Worm (Caenorhabditis elegans) whole organism, L3 larva: ENCODE measurements around the gene ccch-1.

Source experiments
- ama-1 ChIP-seq: fragments of 150-350 bp; optimal IDR thresholded peaks from 2 replicates; lab custom pipeline; 2018
- ceh-16 ChIP-seq: sonication (generic microtip); optimal IDR thresholded peaks from 2 replicates; lab custom pipeline; 2017; ENCODE audit warnings: missing biosample characterization, missing genetic modification characterization
- ceh-28 ChIP-seq: fragments of 150-350 bp; optimal IDR thresholded peaks from 2 replicates; lab custom pipeline; 2014; ENCODE audit warnings: missing biosample characterization, missing genetic modification reagents, missing genetic modification characterization
- ceh-82 ChIP-seq: fragments of 150-350 bp; optimal IDR thresholded peaks from 2 replicates; lab custom pipeline; 2014; ENCODE audit warnings: missing biosample characterization, missing genetic modification characterization
- ceh-9 ChIP-seq: sonication (generic microtip); optimal IDR thresholded peaks from 2 replicates; lab custom pipeline; 2018; ENCODE audit warnings: missing biosample characterization, missing genetic modification characterization
- daf-12 ChIP-seq: fragments of 150-350 bp; optimal IDR thresholded peaks from 2 replicates; lab custom pipeline; 2014; ENCODE audit warnings: missing biosample characterization, missing genetic modification reagents, missing genetic modification characterization
- egl-27 ChIP-seq: sonication (generic microtip); optimal IDR thresholded peaks from 4 replicates; lab custom pipeline; 2017; ENCODE audit warnings: missing biosample characterization, missing genetic modification reagents, missing genetic modification characterization
- egl-5 ChIP-seq: fragments of 150-350 bp; optimal IDR thresholded peaks from 2 replicates; lab custom pipeline; 2017; ENCODE audit warnings: missing biosample characterization, missing genetic modification reagents, missing genetic modification characterization, inconsistent platforms
- elt-3 ChIP-seq, 3 experiments: fragments of 150-350 bp in 1 of 3; sonication (generic microtip) in 2 of 3; optimal IDR thresholded peaks; 2 replicates in 2 of 3; 4 replicates in 1 of 3; lab custom pipeline; 2014 to 2017; ENCODE audit warnings: missing biosample characterization in 3 of 3, missing genetic modification characterization in 3 of 3
- eor-1 ChIP-seq, 2 experiments: fragments of 150-350 bp; optimal IDR thresholded peaks; 2 replicates each; lab custom pipeline; 2014 to 2018; ENCODE audit warnings: missing biosample characterization in 2 of 2, missing genetic modification characterization in 2 of 2
- fkh-10 ChIP-seq: sonication (generic microtip); optimal IDR thresholded peaks from 2 replicates; lab custom pipeline; 2017; ENCODE audit warnings: missing biosample characterization, missing genetic modification reagents, missing genetic modification characterization
- hmg-11 ChIP-seq: sonication (generic microtip); optimal IDR thresholded peaks from 2 replicates; lab custom pipeline; 2016; ENCODE audit warnings: missing genetic modification characterization, missing compliant biosample characterization
- jun-1 ChIP-seq: fragments of 150-350 bp; optimal IDR thresholded peaks from 2 replicates; lab custom pipeline; 2014; ENCODE audit warnings: missing biosample characterization, missing genetic modification reagents, missing genetic modification characterization
- lin-15B ChIP-seq: fragments of 150-350 bp; optimal IDR thresholded peaks from 2 replicates; lab custom pipeline; 2014; ENCODE audit warnings: missing biosample characterization, missing genetic modification characterization
- lsy-12 ChIP-seq: sonication (generic microtip); optimal IDR thresholded peaks from 2 replicates; lab custom pipeline; 2016; ENCODE audit warnings: mild to moderate bottlenecking, missing genetic modification characterization, missing compliant biosample characterization
- mml-1 ChIP-seq: fragments of 150-350 bp; sonication (generic microtip); optimal IDR thresholded peaks from 3 replicates; lab custom pipeline; 2014; ENCODE audit warnings: missing biosample characterization, missing genetic modification characterization
- nfya-1 ChIP-seq: sonication (generic microtip); optimal IDR thresholded peaks from 2 replicates; lab custom pipeline; 2017; ENCODE audit warnings: missing genetic modification characterization, mild to moderate bottlenecking, missing compliant biosample characterization, antibody characterized with exemption, moderate library complexity; ENCODE audit not compliant: insufficient read depth
- nhr-11 ChIP-seq: fragments of 150-350 bp; optimal IDR thresholded peaks from 2 replicates; lab custom pipeline; 2014; ENCODE audit warnings: missing biosample characterization, missing genetic modification characterization
- nhr-12 ChIP-seq: fragments of 150-350 bp; optimal IDR thresholded peaks from 2 replicates; lab custom pipeline; 2014; ENCODE audit warnings: missing biosample characterization, missing genetic modification characterization
- nhr-23 ChIP-seq: fragments of 150-350 bp; optimal IDR thresholded peaks from 2 replicates; lab custom pipeline; 2014; ENCODE audit warnings: missing biosample characterization, missing genetic modification reagents, missing genetic modification characterization
- nhr-237 ChIP-seq: fragments of 150-350 bp; optimal IDR thresholded peaks from 2 replicates; lab custom pipeline; 2014; ENCODE audit warnings: missing biosample characterization, missing genetic modification characterization
- nhr-25 ChIP-seq: sonication (generic microtip); optimal IDR thresholded peaks from 2 replicates; lab custom pipeline; 2017; ENCODE audit warnings: missing biosample characterization, missing genetic modification characterization
- nhr-28 ChIP-seq: fragments of 150-350 bp; optimal IDR thresholded peaks from 2 replicates; lab custom pipeline; 2014; ENCODE audit warnings: missing biosample characterization, missing genetic modification characterization
- nhr-43 ChIP-seq: sonication (generic microtip); optimal IDR thresholded peaks from 2 replicates; lab custom pipeline; 2016; ENCODE audit warnings: mild to moderate bottlenecking, missing genetic modification characterization, missing compliant biosample characterization; ENCODE audit not compliant: poor library complexity, severe bottlenecking
- nhr-67 ChIP-seq: fragments of 150-350 bp; optimal IDR thresholded peaks from 2 replicates; lab custom pipeline; 2014; ENCODE audit warnings: missing biosample characterization, missing genetic modification characterization
- nhr-76 ChIP-seq: fragments of 150-350 bp; sonication (generic microtip); optimal IDR thresholded peaks from 5 replicates; lab custom pipeline; 2014; ENCODE audit warnings: missing biosample characterization, missing genetic modification characterization
- nhr-77 ChIP-seq: fragments of 150-350 bp; optimal IDR thresholded peaks from 2 replicates; lab custom pipeline; 2014; ENCODE audit warnings: missing biosample characterization, missing genetic modification characterization
- pha-4 ChIP-seq: fragments of 150-350 bp; optimal IDR thresholded peaks from 2 replicates; lab custom pipeline; 2014; ENCODE audit warnings: missing biosample characterization, missing genetic modification reagents, missing genetic modification characterization
- pqm-1 ChIP-seq: fragments of 150-350 bp; optimal IDR thresholded peaks from 2 replicates; lab custom pipeline; 2017; ENCODE audit warnings: missing biosample characterization, missing genetic modification characterization, inconsistent platforms
- sea-2 ChIP-seq: fragments of 150-350 bp; sonication (generic microtip); optimal IDR thresholded peaks from 4 replicates; lab custom pipeline; 2014; ENCODE audit warnings: missing biosample characterization, missing genetic modification reagents, missing genetic modification characterization
- skn-1 ChIP-seq: fragments of 150-350 bp; optimal IDR thresholded peaks from 2 replicates; lab custom pipeline; 2014; ENCODE audit warnings: missing biosample characterization, missing genetic modification characterization
- snpc-4 ChIP-seq: fragments of 150-350 bp; optimal IDR thresholded peaks from 2 replicates; lab custom pipeline; 2014; ENCODE audit warnings: missing biosample characterization, missing genetic modification characterization
- unc-39 ChIP-seq: sonication (generic microtip); optimal IDR thresholded peaks from 4 replicates; lab custom pipeline; 2017; ENCODE audit warnings: missing biosample characterization, missing genetic modification characterization
- ztf-11 ChIP-seq: fragments of 150-350 bp; optimal IDR thresholded peaks from 2 replicates; lab custom pipeline; 2014; ENCODE audit warnings: missing biosample characterization, missing genetic modification characterization

Gene ccch-1

ce11 chrV:11513432-11513831 is 14.2 kb upstream of the ccch-1 start, which contains the start of gene C55A6.3:
Gene C55A6.3 (minus strand): TSS chrV:11513532.
- TF ChIP-seq unc-39 (tag; lab: Kevin White, UChicago) (no peak), pha-4 (tag; lab: Kevin White, UChicago) (peak; percentile 41), nhr-23 (tag; lab: Kevin White, UChicago) (no peak)

ce11 chrV:11514677-11515076 is 13.0 kb upstream of the ccch-1 start, which contains the start of gene C55A6.6:
Gene C55A6.6 (minus strand): TSS chrV:11514737.
- TF ChIP-seq egl-27 (tag; lab: Kevin White, UChicago) (no peak), elt-3 (tag; optimal IDR thresholded peaks at IDR 0.05; lab: Kevin White, UChicago) (no peak), nhr-43 (no peak), nhr-67 (tag; lab: Kevin White, UChicago) (no peak), pha-4 (tag; lab: Kevin White, UChicago) (peak; percentile 93)

- TF ChIP-seq ceh-28 (tag; lab: Kevin White, UChicago): no peak
- TF ChIP-seq pqm-1 (tag; lab: Kevin White, UChicago): no peak
- no peak for TF ChIP-seq sea-2
- no peak for TF ChIP-seq jun-1
- TF ChIP-seq egl-27 (tag; lab: Kevin White, UChicago): no peak
- TF ChIP-seq lin-15B (tag; lab: Kevin White, UChicago): no peak
- TF ChIP-seq ztf-11: no peak
- no peak for TF ChIP-seq fkh-10 (GFP tag; lab: Kevin White, UChicago)
- TF ChIP-seq elt-3 (tag; optimal IDR thresholded peaks at IDR 0.05; lab: Kevin White, UChicago): no peak
- TF ChIP-seq skn-1: no peak
- no peak for TF ChIP-seq nhr-25 (tag; lab: Kevin White, UChicago)
- no peak for TF ChIP-seq ceh-16 (tag; lab: Kevin White, UChicago)
- TF ChIP-seq nfya-1 (tag; lab: Kevin White, UChicago): no peak
- TF ChIP-seq daf-12 (tag; lab: Kevin White, UChicago): no peak
- no peak for TF ChIP-seq nhr-77 (tag; lab: Kevin White, UChicago)
- TF ChIP-seq nhr-67 (tag; lab: Kevin White, UChicago): no peak
- no peak for TF ChIP-seq snpc-4 (tag; lab: Kevin White, UChicago)
- TF ChIP-seq, all 47 proteins: peak for 0
Measured at ce11 chrV:11515145-11515544, 12.5 kb upstream of the ccch-1 start.

- TF ChIP-seq elt-3 (tag; optimal IDR thresholded peaks at IDR 0.05; lab: Kevin White, UChicago): no peak
- no peak for TF ChIP-seq hmg-11 (tag; lab: Kevin White, UChicago)
- no peak for TF ChIP-seq nhr-76 (tag; lab: Kevin White, UChicago)
- TF ChIP-seq daf-12 (tag; lab: Kevin White, UChicago): no peak
- no peak for TF ChIP-seq eor-1 (tag; optimal IDR thresholded peaks at IDR 0.05; lab: Kevin White, UChicago)
- TF ChIP-seq ama-1 (lab: Kevin White, UChicago): no peak
- no peak for TF ChIP-seq nhr-11
- TF ChIP-seq snpc-4 (tag; lab: Kevin White, UChicago): no peak
- no peak for TF ChIP-seq mml-1 (tag; lab: Kevin White, UChicago)
- peak; percentile 80 for TF ChIP-seq skn-1
- no peak for TF ChIP-seq egl-27 (tag; lab: Kevin White, UChicago)
- no peak for TF ChIP-seq nhr-237
- no peak for TF ChIP-seq lsy-12
- no peak for TF ChIP-seq egl-5 (tag; lab: Kevin White, UChicago)
- TF ChIP-seq nhr-12: no peak
- no peak for TF ChIP-seq ceh-16 (tag; lab: Kevin White, UChicago)
- TF ChIP-seq ceh-28 (tag; lab: Kevin White, UChicago): no peak
- TF ChIP-seq pha-4 (tag; lab: Kevin White, UChicago): peak; percentile 12
Measured at ce11 chrV:11516141-11516591, 11.5 kb upstream of the ccch-1 start, which contains the start of gene sdz-8. Gene sdz-8 (minus strand): TSS chrV:11516191.

ce11 chrV:11517789-11518188 is 9.8 kb upstream of the ccch-1 start, which contains the start of gene C55A6.4:
Gene C55A6.4 (minus strand): TSS chrV:11517889.
- no peak for TF ChIP-seq ama-1 (lab: Kevin White, UChicago)

ce11 chrV:11520215-11520614 is 7.4 kb upstream of the ccch-1 start, which contains the start of the genes C55A6.11 and C55A6.7:
Gene C55A6.11 (plus strand): TSS chrV:11520515.
Gene C55A6.7 (minus strand): TSS chrV:11520530.
- TF ChIP-seq eor-1 (tag; optimal IDR thresholded peaks at IDR 0.05; lab: Kevin White, UChicago): no peak
- no peak for TF ChIP-seq nhr-67 (tag; lab: Kevin White, UChicago)
- no peak for TF ChIP-seq nhr-76 (tag; lab: Kevin White, UChicago)
- TF ChIP-seq ceh-9: no peak
- no peak for TF ChIP-seq nhr-28 (tag; lab: Kevin White, UChicago)
- TF ChIP-seq ceh-28 (tag; lab: Kevin White, UChicago): no peak
- TF ChIP-seq ceh-82 (tag; lab: Kevin White, UChicago): no peak
- no peak for TF ChIP-seq nhr-11
